Worm (Caenorhabditis elegans) whole organism, L4 larva: ENCODE results near the gene R11E3.19.

ENCODE experiments used
- ama-1 ChIP-seq: fragments of 150-350 bp; optimal IDR thresholded peaks from 2 replicates; lab custom pipeline; 2014; ENCODE audit warnings: inconsistent platforms, mixed read lengths
- mxl-3 ChIP-seq: fragments of 200-800 bp; sonication (Bioruptor generic); optimal IDR thresholded peaks from 2 replicates; lab custom pipeline; 2018; ENCODE audit warnings: mild to moderate bottlenecking, missing genetic modification characterization, missing compliant biosample characterization

- TF ChIP-seq mxl-3 (GFP tag; lab: Kevin White, UChicago) (no peak), ama-1 (lab: Kevin White, UChicago) (no peak)
Measured at ce11 chrIV:4809813-4810212, 33.9 kb upstream of the R11E3.19 start, which contains the start of gene H06H21.37.
